Worm (Caenorhabditis elegans) whole organism, L2 larva: ENCODE measurements around the gene actl-1.

ENCODE experiments used
- C34F6.9 ChIP-seq: fragments of 150-350 bp; optimal IDR thresholded peaks from 2 replicates; lab custom pipeline; 2014; ENCODE audit warnings: missing biosample characterization, missing genetic modification characterization
- alr-1 ChIP-seq: fragments of 150-350 bp; optimal IDR thresholded peaks from 2 replicates; lab custom pipeline; 2014; ENCODE audit warnings: missing biosample characterization, missing genetic modification characterization
- ama-1 ChIP-seq: fragments of 150-350 bp; optimal IDR thresholded peaks from 2 replicates; lab custom pipeline; 2018; ENCODE audit warnings: inconsistent platforms
- egl-27 ChIP-seq: sonication (generic microtip); optimal IDR thresholded peaks from 3 replicates; lab custom pipeline; 2017; ENCODE audit warnings: missing biosample characterization, missing genetic modification reagents, missing genetic modification characterization
- mdl-1 ChIP-seq, 2 experiments: fragments of 150-350 bp in 1 of 2; sonication (generic microtip) in 1 of 2; optimal IDR thresholded peaks; 2 replicates each; lab custom pipeline; 2017; ENCODE audit warnings: missing biosample characterization in 2 of 2, missing genetic modification characterization in 2 of 2
- nhr-10 ChIP-seq: sonication (generic microtip); optimal IDR thresholded peaks from 2 replicates; lab custom pipeline; 2017; ENCODE audit warnings: missing biosample characterization, missing genetic modification characterization
- nhr-11 ChIP-seq: fragments of 150-350 bp; optimal IDR thresholded peaks from 2 replicates; lab custom pipeline; 2014; ENCODE audit warnings: missing biosample characterization, missing genetic modification characterization
- nhr-6 ChIP-seq: fragments of 150-350 bp; optimal IDR thresholded peaks from 2 replicates; lab custom pipeline; 2014; ENCODE audit warnings: missing biosample characterization, missing genetic modification characterization
- sem-4 ChIP-seq: fragments of 150-350 bp; optimal IDR thresholded peaks from 2 replicates; lab custom pipeline; 2014; ENCODE audit warnings: missing biosample characterization, missing genetic modification reagents, missing genetic modification characterization
- snpc-4 ChIP-seq: fragments of 150-350 bp; optimal IDR thresholded peaks from 2 replicates; lab custom pipeline; 2014; ENCODE audit warnings: missing biosample characterization, missing genetic modification characterization
- unc-55 ChIP-seq: fragments of 150-350 bp; sonication (generic microtip); optimal IDR thresholded peaks from 3 replicates; lab custom pipeline; 2014; ENCODE audit warnings: missing biosample characterization, missing genetic modification reagents, missing genetic modification characterization
- unc-62 ChIP-seq: fragments of 150-350 bp; optimal IDR thresholded peaks from 2 replicates; lab custom pipeline; 2014; ENCODE audit warnings: missing biosample characterization, missing genetic modification reagents, missing genetic modification characterization

DNA sequence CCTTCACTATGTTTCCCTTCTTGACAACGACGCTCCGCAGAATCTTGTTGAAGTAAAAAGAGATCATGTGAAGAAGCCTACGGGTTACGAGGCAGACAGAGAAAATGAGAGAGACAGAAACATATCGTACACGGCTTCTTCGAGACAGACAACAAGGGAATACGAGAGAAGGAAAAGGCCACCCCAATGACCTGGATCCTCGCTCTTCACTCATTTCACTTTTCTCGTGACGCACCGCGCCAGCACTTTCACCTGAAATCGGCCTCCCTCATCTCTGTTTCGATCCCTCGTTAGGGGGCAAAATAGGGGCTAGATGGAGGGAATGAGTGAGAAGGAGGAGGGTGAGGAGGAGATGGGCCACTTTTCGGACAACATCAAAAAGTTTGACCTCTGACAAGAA, 15.6 kb upstream of the actl-1 start:
- TF ChIP-seq unc-62 (GFP tag; lab: Kevin White, UChicago) (no peak), nhr-10 (no peak), ama-1 (no peak), nhr-11 (tag; lab: Kevin White, UChicago) (no peak), snpc-4 (no peak), C34F6.9 (no peak), sem-4 (no peak), mdl-1 (tag; optimal IDR thresholded peaks at IDR 0.05; lab: Kevin White, UChicago) (no peak), nhr-6 (tag; lab: Kevin White, UChicago) (no peak), egl-27 (no peak), alr-1 (tag; lab: Kevin White, UChicago) (no peak), unc-55 (GFP tag; lab: Kevin White, UChicago) (no peak)
